Fruit fly (Drosophila melanogaster) whole organism, embryonic: ENCODE data around the gene CG10286.

Experiments
- Awh ChIP-seq: fragments of 200-800 bp; sonication (Bioruptor generic); IDR thresholded peaks from 2 replicates; pipeline ENCODE4, ENCODE4 v1.3.6; 2022; ENCODE audit warnings: missing biosample characterization, missing genetic modification characterization
- Bteb2 ChIP-seq: fragments of 200-800 bp; sonication (Bioruptor generic); optimal IDR thresholded peaks from 2 replicates; lab custom pipeline; 2016; ENCODE audit warnings: missing biosample characterization, missing genetic modification characterization
- CG10147 ChIP-seq: fragments of 200-800 bp; sonication (Bioruptor generic); optimal IDR thresholded peaks from 2 replicates; lab custom pipeline; 2019; ENCODE audit warnings: missing biosample characterization, mild to moderate bottlenecking, missing genetic modification characterization, moderate library complexity
- CG1024 ChIP-seq: fragments of 200-800 bp; sonication (Bioruptor generic); IDR thresholded peaks from 2 replicates; pipeline ENCODE4 v1.3.6; 2022; ENCODE audit warnings: missing biosample characterization, missing genetic modification characterization
- CG11456 ChIP-seq: fragments of 200-800 bp; sonication (Bioruptor generic); IDR thresholded peaks from 3 replicates; pipeline ENCODE4 v1.3.6; 2022; ENCODE audit warnings: missing biosample characterization, missing genetic modification characterization
- CG12659 ChIP-seq: fragments of 200-800 bp; sonication (Bioruptor generic); optimal IDR thresholded peaks from 3 replicates; lab custom pipeline; 2017; ENCODE audit warnings: mild to moderate bottlenecking, missing biosample characterization, missing genetic modification reagents, missing genetic modification characterization
- CG14710 ChIP-seq: fragments of 200-800 bp; sonication (Bioruptor generic); optimal IDR thresholded peaks from 3 replicates; lab custom pipeline; 2019; ENCODE audit warnings: missing biosample characterization, mild to moderate bottlenecking, missing genetic modification characterization, moderate library complexity
- CG15073 ChIP-seq: fragments of 200-800 bp; sonication (Bioruptor generic); optimal IDR thresholded peaks from 2 replicates; lab custom pipeline; 2016; ENCODE audit warnings: missing biosample characterization, missing genetic modification characterization
- CG17361 ChIP-seq: fragments of 200-800 bp; sonication (Bioruptor generic); IDR thresholded peaks from 3 replicates; pipeline ENCODE4 v1.3.6; 2022; ENCODE audit warnings: missing biosample characterization, missing genetic modification characterization
- CG2120 ChIP-seq: fragments of 200-800 bp; sonication (Bioruptor generic); optimal IDR thresholded peaks from 3 replicates; lab custom pipeline; 2016; ENCODE audit warnings: missing biosample characterization, missing genetic modification characterization
- CG2712 ChIP-seq: fragments of 200-800 bp; optimal IDR thresholded peaks from 3 replicates; lab custom pipeline; 2019; ENCODE audit warnings: missing biosample characterization, mild to moderate bottlenecking, missing genetic modification characterization, moderate library complexity
- CG31224 ChIP-seq: fragments of 200-800 bp; sonication (Bioruptor generic); IDR thresholded peaks from 2 replicates; pipeline ENCODE4 v1.3.6; 2022; ENCODE audit warnings: missing biosample characterization, missing genetic modification characterization
- CG3281 ChIP-seq: fragments of 200-800 bp; sonication (Bioruptor generic); optimal IDR thresholded peaks from 3 replicates; lab custom pipeline; 2017; ENCODE audit warnings: missing biosample characterization, mild to moderate bottlenecking, missing genetic modification characterization
- CG4617 ChIP-seq: fragments of 200-800 bp; sonication (Bioruptor generic); optimal IDR thresholded peaks from 3 replicates; lab custom pipeline; 2016; ENCODE audit warnings: missing biosample characterization, missing genetic modification characterization, borderline replicate concordance
- CG4707 ChIP-seq: fragments of 200-800 bp; sonication (Bioruptor generic); optimal IDR thresholded peaks from 2 replicates; lab custom pipeline; 2018; ENCODE audit warnings: missing biosample characterization, mild to moderate bottlenecking, missing genetic modification characterization, moderate library complexity
- CG4854 ChIP-seq: fragments of 200-800 bp; sonication (Bioruptor generic); optimal IDR thresholded peaks from 2 replicates; lab custom pipeline; 2016; ENCODE audit warnings: missing biosample characterization, missing genetic modification characterization, inconsistent platforms
- CG5180 ChIP-seq: fragments of 200-800 bp; sonication (Bioruptor generic); optimal IDR thresholded peaks from 3 replicates; lab custom pipeline; 2017; ENCODE audit warnings: missing biosample characterization, missing genetic modification characterization, mild to moderate bottlenecking, moderate library complexity, missing genetic modification reagents
- CG7357 ChIP-seq: fragments of 200-800 bp; sonication (Bioruptor generic); IDR thresholded peaks from 3 replicates; pipeline ENCODE4 v1.3.6; 2022; ENCODE audit warnings: missing biosample characterization, missing genetic modification characterization
- CG7786 ChIP-seq: fragments of 200-800 bp; sonication (Bioruptor generic); optimal IDR thresholded peaks from 2 replicates; lab custom pipeline; 2016; ENCODE audit warnings: missing biosample characterization, missing genetic modification characterization
- Dfd ChIP-seq, 2 experiments: fragments of >200 bp; optimal IDR thresholded peaks; 2 replicates each; lab custom pipeline; 2017; ENCODE audit warnings: missing biosample characterization in 2 of 2, missing genetic modification characterization in 2 of 2
- Ets65A ChIP-seq: fragments of 200-800 bp; sonication (Bioruptor generic); peaks from one replicate; lab custom pipeline; 2016; ENCODE audit warnings: missing biosample characterization, missing genetic modification characterization
- Hand ChIP-seq: fragments of 200-800 bp; sonication (Bioruptor generic); optimal IDR thresholded peaks from 2 replicates; lab custom pipeline; 2017; ENCODE audit warnings: mild to moderate bottlenecking, missing biosample characterization, missing genetic modification reagents, missing genetic modification characterization
- Hsf ChIP-seq: fragments of 200-800 bp; sonication (Bioruptor generic); optimal IDR thresholded peaks from 3 replicates; lab custom pipeline; 2016; ENCODE audit warnings: missing biosample characterization, missing genetic modification characterization
- Jarid2 ChIP-seq: fragments of 200-800 bp; sonication (Bioruptor generic); optimal IDR thresholded peaks from 3 replicates; lab custom pipeline; 2017; ENCODE audit warnings: mild to moderate bottlenecking, missing biosample characterization, missing genetic modification reagents, missing genetic modification characterization
- Lhr ChIP-seq: fragments of 200-800 bp; sonication (Bioruptor generic); optimal IDR thresholded peaks from 3 replicates; lab custom pipeline; 2017; ENCODE audit warnings: mild to moderate bottlenecking, missing biosample characterization, missing genetic modification reagents, missing genetic modification characterization
- Lim3 ChIP-seq: fragments of 200-800 bp; sonication (Bioruptor generic); IDR thresholded peaks from 2 replicates; pipeline ENCODE4 v1.3.6; 2022; ENCODE audit warnings: missing biosample characterization, missing genetic modification characterization
- Mad ChIP-seq: fragments of 200-800 bp; sonication (Bioruptor generic); optimal IDR thresholded peaks from 2 replicates; lab custom pipeline; 2016; ENCODE audit warnings: missing biosample characterization, missing genetic modification characterization
- Max ChIP-seq: fragments of 200-800 bp; sonication (Bioruptor generic); optimal IDR thresholded peaks from 2 replicates; lab custom pipeline; 2016; ENCODE audit warnings: missing biosample characterization, mild to moderate bottlenecking, missing genetic modification characterization
- Med ChIP-seq: fragments of 200-800 bp; sonication (Bioruptor generic); peaks from one replicate; lab custom pipeline; 2016; ENCODE audit warnings: missing biosample characterization, missing genetic modification characterization, mild to moderate bottlenecking, inconsistent platforms, moderate library complexity
- Oaz ChIP-seq: fragments of 200-800 bp; sonication (Bioruptor generic); IDR thresholded peaks from 2 replicates; pipeline ENCODE4 v1.3.6; 2022; ENCODE audit warnings: missing biosample characterization, missing genetic modification characterization
- Optix ChIP-seq: fragments of 200-800 bp; sonication (Bioruptor generic); IDR thresholded peaks from 3 replicates; pipeline ENCODE4 v1.3.6; 2022; ENCODE audit warnings: missing biosample characterization, missing genetic modification characterization
- Scr ChIP-seq: fragments of 200-800 bp; sonication (Bioruptor generic); IDR thresholded peaks from 2 replicates; pipeline ENCODE4 v1.3.6; 2022; ENCODE audit warnings: missing biosample characterization, missing genetic modification characterization; ENCODE audit not compliant: partially characterized antibody
- Side ChIP-seq: fragments of 200-800 bp; sonication (Bioruptor generic); optimal IDR thresholded peaks from 2 replicates; lab custom pipeline; 2016; ENCODE audit warnings: missing biosample characterization, missing genetic modification characterization
- Trl ChIP-seq, 3 experiments: fragments of >200 bp in 2 of 3; fragments of 200-800 bp in 1 of 3; sonication (Bioruptor generic) in 1 of 3; optimal IDR thresholded peaks; 2 replicates in 1 of 3; 3 replicates in 2 of 3; lab custom pipeline; 2016 to 2017; ENCODE audit warnings: missing biosample characterization in 1 of 3, missing genetic modification characterization in 1 of 3
- Vsx1 ChIP-seq: fragments of 200-800 bp; sonication (Bioruptor generic); optimal IDR thresholded peaks from 2 replicates; lab custom pipeline; 2017; ENCODE audit warnings: missing biosample characterization, mild to moderate bottlenecking, missing genetic modification characterization, missing genetic modification reagents
- Xbp1 ChIP-seq: fragments of 200-800 bp; sonication (Bioruptor generic); optimal IDR thresholded peaks from 3 replicates; lab custom pipeline; 2016; ENCODE audit warnings: missing biosample characterization, mild to moderate bottlenecking, missing genetic modification characterization
- Xrp1 ChIP-seq: fragments of 200-800 bp; sonication (Bioruptor generic); IDR thresholded peaks from 2 replicates; pipeline ENCODE4 v1.3.6; 2022; ENCODE audit warnings: missing biosample characterization, missing genetic modification characterization
- abd-A ChIP-seq: fragments of 200-800 bp; sonication (Bioruptor generic); optimal IDR thresholded peaks from 3 replicates; lab custom pipeline; 2019; ENCODE audit warnings: missing biosample characterization, mild to moderate bottlenecking, missing genetic modification characterization, moderate library complexity
- ac ChIP-seq: fragments of 200-800 bp; sonication (Bioruptor generic); optimal IDR thresholded peaks from 3 replicates; lab custom pipeline; 2017; ENCODE audit warnings: missing biosample characterization, mild to moderate bottlenecking, missing genetic modification characterization
- bowl ChIP-seq: fragments of 200-800 bp; sonication (Bioruptor generic); IDR thresholded peaks from 2 replicates; pipeline ENCODE4 v1.3.6; 2022; ENCODE audit warnings: missing biosample characterization, missing genetic modification characterization
- chinmo ChIP-seq: fragments of 200-800 bp; sonication (Bioruptor generic); IDR thresholded peaks from 4 replicates; pipeline ENCODE4 v1.3.6; 2022; ENCODE audit warnings: missing biosample characterization, missing genetic modification characterization; ENCODE audit not compliant: partially characterized antibody
- dati ChIP-seq: fragments of 200-800 bp; sonication (Bioruptor generic); IDR thresholded peaks from 2 replicates; pipeline ENCODE4 v1.3.6; 2022; ENCODE audit warnings: missing biosample characterization, missing genetic modification characterization
- dm ChIP-seq: fragments of 200-800 bp; sonication (Bioruptor generic); optimal IDR thresholded peaks from 3 replicates; lab custom pipeline; 2016; ENCODE audit warnings: missing biosample characterization, missing genetic modification characterization
- eve ChIP-seq, 2 experiments: fragments of >200 bp; optimal IDR thresholded peaks; 2 replicates each; lab custom pipeline; 2017; ENCODE audit warnings: missing biosample characterization in 2 of 2, missing genetic modification characterization in 2 of 2
- lilli ChIP-seq: fragments of 200-800 bp; sonication (Bioruptor generic); optimal IDR thresholded peaks from 3 replicates; lab custom pipeline; 2016; ENCODE audit warnings: missing biosample characterization, missing genetic modification characterization
- maf-S ChIP-seq: fragments of 200-800 bp; sonication (Bioruptor generic); optimal IDR thresholded peaks from 2 replicates; lab custom pipeline; 2016; ENCODE audit warnings: missing biosample characterization, missing genetic modification characterization
- mld ChIP-seq: fragments of 200-800 bp; sonication (Bioruptor generic); IDR thresholded peaks from 3 replicates; pipeline ENCODE4 v1.3.6; 2022; ENCODE audit warnings: missing biosample characterization, missing genetic modification characterization; ENCODE audit not compliant: partially characterized antibody
- nmo ChIP-seq: fragments of 200-800 bp; sonication (Bioruptor generic); optimal IDR thresholded peaks from 2 replicates; lab custom pipeline; 2018; ENCODE audit warnings: missing biosample characterization, mild to moderate bottlenecking, missing genetic modification characterization, moderate library complexity
- scrt ChIP-seq: fragments of 200-800 bp; sonication (Bioruptor generic); optimal IDR thresholded peaks from 2 replicates; lab custom pipeline; 2018; ENCODE audit warnings: missing biosample characterization, mild to moderate bottlenecking, missing genetic modification characterization, moderate library complexity
- vnd ChIP-seq: fragments of 200-800 bp; sonication (Bioruptor generic); IDR thresholded peaks from 3 replicates; pipeline ENCODE4 v1.3.6; 2022; ENCODE audit warnings: missing biosample characterization, missing genetic modification characterization; ENCODE audit not compliant: partially characterized antibody

The CG10286 gene

dm6 chr3R:6402522-6403171 is 33.9 kb downstream of the CG10286 start (continued):
- TF ChIP-seq Trl (optimal IDR thresholded peaks at IDR 0.05; lab: Kevin White, UChicago) (peak; percentile 43 to 63), Trl (GFP tag; optimal IDR thresholded peaks at IDR 0.05; lab: Kevin White, UChicago) (no peak), Max (no peak), CG11456 (GFP tag; lab: Robert Waterston, UW) (no peak), CG31224 (GFP tag; lab: Robert Waterston, UW) (no peak), Xrp1 (0 out of 2 replicates have a peak, but pooled peaks have one; percentile 18), nmo (no peak), CG2712 (tag; lab: Kevin White, UChicago) (no peak), CG5180 (GFP tag; lab: Kevin White, UChicago) (no peak), Lim3 (GFP tag; lab: Robert Waterston, UW) (no peak), abd-A (tag; lab: Kevin White, UChicago) (peak; percentile 27), ac (GFP tag; lab: Kevin White, UChicago) (no peak), eve (GFP tag; optimal IDR thresholded peaks at IDR 0.05; lab: Kevin White, UChicago) (no peak), CG4617 (no peak), Awh (GFP tag; lab: Robert Waterston, UW) (no peak), lilli (GFP tag; lab: Kevin White, UChicago) (no peak), Hand (GFP tag; lab: Kevin White, UChicago) (no peak), dm (GFP tag; lab: Kevin White, UChicago) (no peak), maf-S (GFP tag; lab: Kevin White, UChicago) (no peak), Mad (GFP tag; lab: Kevin White, UChicago) (no peak), CG2120 (GFP tag; lab: Kevin White, UChicago) (no peak), scrt (GFP tag; lab: Kevin White, UChicago) (peak; percentile 70), Scr (GFP tag; lab: Robert Waterston, UW) (peak; percentile 27; the same call in 1 of the 2 replicates), CG7357 (no peak), Ets65A (GFP tag; lab: Kevin White, UChicago) (peak; percentile 68), Dfd (GFP tag; optimal IDR thresholded peaks at IDR 0.05; lab: Kevin White, UChicago) (no peak), vnd (no peak), CG3281 (no peak), Lhr (no peak), CG4707 (no peak), Bteb2 (GFP tag; lab: Kevin White, UChicago) (no peak), Jarid2 (GFP tag; lab: Kevin White, UChicago) (no peak), CG7786 (GFP tag; lab: Kevin White, UChicago) (no peak), Hsf (GFP tag; lab: Kevin White, UChicago) (no peak), Vsx1 (GFP tag; lab: Kevin White, UChicago) (peak; percentile 37), Med (peak; percentile 62), Xbp1 (GFP tag; lab: Kevin White, UChicago) (no peak), CG12659 (GFP tag; lab: Kevin White, UChicago) (no peak), CG14710 (tag; lab: Kevin White, UChicago) (no peak), bowl (GFP tag; lab: Robert Waterston, UW) (no peak), CG1024 (no peak), CG17361 (GFP tag; lab: Robert Waterston, UW) (no peak), CG10147 (GFP tag; lab: Kevin White, UChicago) (no peak), CG4854 (GFP tag; lab: Kevin White, UChicago) (no peak), Side (GFP tag; lab: Kevin White, UChicago) (no peak), dati (GFP tag; lab: Robert Waterston, UW) (no peak), Oaz (GFP tag; lab: Robert Waterston, UW) (no peak), mld (GFP tag; lab: Robert Waterston, UW) (no peak), CG15073 (GFP tag; lab: Kevin White, UChicago) (no peak), Optix (GFP tag; lab: Robert Waterston, UW) (no peak), chinmo (GFP tag; lab: Robert Waterston, UW) (0 out of 4 replicates have a peak, but pooled peaks have one; percentile 69)
